Fruit fly (Drosophila melanogaster) whole organism, prepupa: ENCODE measurements around the gene sip3.

Experiments
- Gug ChIP-seq: fragments of 200-800 bp; sonication (Bioruptor generic); IDR thresholded peaks from 2 replicates; pipeline ENCODE4 v1.3.6; 2022; ENCODE audit warnings: missing biosample characterization, missing genetic modification characterization
- Lpt ChIP-seq: fragments of 200-800 bp; sonication (Bioruptor generic); optimal IDR thresholded peaks from 3 replicates; lab custom pipeline; 2016; ENCODE audit warnings: missing biosample characterization, missing genetic modification characterization

- TF ChIP-seq Lpt (GFP tag; lab: Kevin White, UChicago) (peak; percentile 69), Gug (GFP tag; lab: Robert Waterston, UW) (peak; percentile 62)
Observed at dm6 chr3R:31762672-31763071, 9.3 kb upstream of the sip3 start.
